Fruit fly (Drosophila melanogaster): ENCODE data around the gene CG42729.

DNA sequence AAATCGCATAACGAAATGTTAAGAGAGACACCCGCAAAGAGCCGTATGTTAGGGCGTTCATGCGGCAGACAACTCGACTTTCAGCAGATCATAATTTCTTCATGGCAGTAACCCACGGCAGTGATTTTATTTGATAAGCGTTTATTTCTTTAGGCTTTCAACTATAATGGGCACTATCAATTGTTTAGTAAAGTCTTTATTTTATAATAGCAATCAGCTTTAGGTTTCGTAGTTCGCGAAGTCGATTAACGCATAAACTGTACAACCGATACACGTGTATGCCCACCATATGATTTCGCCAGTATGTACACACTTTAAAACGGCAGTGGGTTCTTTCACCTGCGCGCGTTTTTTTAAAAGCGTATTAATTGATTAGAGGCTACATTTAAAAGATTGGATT lies 19.1 kb downstream of the CG42729 start, which contains the start of gene CG7841:
- TF ChIP-seq CG8159 (tag; optimal IDR thresholded peaks at IDR 0.05) (peak; percentile 98), Snoo (tag; optimal IDR thresholded peaks at IDR 0.05) (peak; percentile 99), CG14655 (GFP tag; optimal IDR thresholded peaks at IDR 0.05) (peak; percentile 97), gl (tag; optimal IDR thresholded peaks at IDR 0.05) (peak; percentile 98)

All from whole organism, pupa.